Worm (Caenorhabditis elegans) whole organism, L3 larva: ENCODE data around the gene Y47D3A.32.

ENCODE experiments used
- ama-1 ChIP-seq: fragments of 150-350 bp; optimal IDR thresholded peaks from 2 replicates; lab custom pipeline; 2018
- egl-5 ChIP-seq: fragments of 150-350 bp; optimal IDR thresholded peaks from 2 replicates; lab custom pipeline; 2017; ENCODE audit warnings: missing biosample characterization, missing genetic modification reagents, missing genetic modification characterization, inconsistent platforms
- fos-1 ChIP-seq: fragments of 150-350 bp; optimal IDR thresholded peaks from 2 replicates; lab custom pipeline; 2014; ENCODE audit warnings: missing biosample characterization, missing genetic modification characterization
- nhr-76 ChIP-seq: fragments of 150-350 bp; sonication (generic microtip); optimal IDR thresholded peaks from 5 replicates; lab custom pipeline; 2014; ENCODE audit warnings: missing biosample characterization, missing genetic modification characterization
- nhr-77 ChIP-seq: fragments of 150-350 bp; optimal IDR thresholded peaks from 2 replicates; lab custom pipeline; 2014; ENCODE audit warnings: missing biosample characterization, missing genetic modification characterization
- pha-4 ChIP-seq: fragments of 150-350 bp; optimal IDR thresholded peaks from 2 replicates; lab custom pipeline; 2014; ENCODE audit warnings: missing biosample characterization, missing genetic modification reagents, missing genetic modification characterization
- zag-1 ChIP-seq: fragments of 150-350 bp; optimal IDR thresholded peaks from 2 replicates; lab custom pipeline; 2014; ENCODE audit warnings: missing biosample characterization, missing genetic modification characterization

ce11 chrIII:11248897-11249296 is 3.3 kb upstream of the Y47D3A.32 start:
- no peak for TF ChIP-seq pha-4 (tag; lab: Kevin White, UChicago)
- TF ChIP-seq ama-1 (lab: Kevin White, UChicago), result no peak
- no peak for TF ChIP-seq nhr-76
- TF ChIP-seq fos-1 (tag; lab: Kevin White, UChicago), result no peak
- TF ChIP-seq zag-1 (tag; lab: Kevin White, UChicago), result no peak
- no peak for TF ChIP-seq nhr-77
- no peak for TF ChIP-seq egl-5 (tag; lab: Kevin White, UChicago)
